Fruit fly (Drosophila melanogaster) S2 (cell line): Measurements from ENCODE around the gene CG12010.

Experiments
- CG8478 ChIP-seq: fragments of >200 bp; optimal IDR thresholded peaks from 2 replicates; lab custom pipeline; 2018
- CTCF ChIP-seq, 2 experiments: fragments of >200 bp; optimal IDR thresholded peaks; 2 replicates each; lab custom pipeline; 2018

dm6 chr3L:3389666-3390059 is 15.6 kb downstream of the CG12010 start:
- TF ChIP-seq CG8478 (lab: Kevin White, UChicago) (no peak), CTCF (optimal IDR thresholded peaks at IDR 0.05; lab: Kevin White, UChicago) (no peak)
